Worm (Caenorhabditis elegans) whole organism, young adult: ENCODE data around the gene sna-3.

Experiments used
- B0035.1 ChIP-seq: sonication (generic microtip); optimal IDR thresholded peaks from 2 replicates; lab custom pipeline; 2016; ENCODE audit warnings: missing genetic modification characterization, mild to moderate bottlenecking, missing compliant biosample characterization, missing genotype, missing genetic modification reagents
- B0336.3 ChIP-seq: fragments of 200-800 bp; sonication (Bioruptor generic); IDR thresholded peaks from 2 replicates; pipeline ENCODE4 v1.3.6; 2022; ENCODE audit warnings: missing genetic modification characterization, missing compliant biosample characterization
- C06A6.2 ChIP-seq: fragments of 200-800 bp; sonication (Bioruptor generic); conservative IDR thresholded peaks from 2 replicates; pipeline ENCODE4 v1.3.6; 2022; ENCODE audit warnings: missing genetic modification characterization, missing compliant biosample characterization
- C17E4.6 ChIP-seq: fragments of 200-800 bp; sonication (Bioruptor generic); IDR thresholded peaks from 2 replicates; pipeline ENCODE4 v1.3.6; 2022; ENCODE audit warnings: missing genetic modification reagents, missing genetic modification characterization, missing compliant biosample characterization
- D2030.7 ChIP-seq: fragments of 200-800 bp; sonication (Bioruptor generic); IDR thresholded peaks from 2 replicates; pipeline ENCODE4 v1.3.6; 2022; ENCODE audit warnings: missing genetic modification reagents, missing genetic modification characterization, missing compliant biosample characterization
- F10E7.11 ChIP-seq: sonication (generic microtip); optimal IDR thresholded peaks from 2 replicates; lab custom pipeline; 2017; ENCODE audit warnings: mild to moderate bottlenecking, missing genetic modification characterization, moderate library complexity, missing compliant biosample characterization
- F39B2.1 ChIP-seq: fragments of 200-800 bp; sonication (Bioruptor generic); IDR thresholded peaks from 2 replicates; pipeline ENCODE4 v1.3.6; 2022; ENCODE audit warnings: missing genetic modification reagents, missing genetic modification characterization, missing compliant biosample characterization
- K11D2.4 ChIP-seq: fragments of 200-800 bp; sonication (Bioruptor generic); IDR thresholded peaks from 2 replicates; pipeline ENCODE4 v1.3.6; 2022; ENCODE audit warnings: missing genetic modification reagents, missing genetic modification characterization, missing compliant biosample characterization
- Y53G8AR.9 ChIP-seq: fragments of 200-800 bp; sonication (Bioruptor generic); conservative IDR thresholded peaks from 2 replicates; pipeline ENCODE4 v1.3.6; 2022; ENCODE audit warnings: missing genetic modification reagents, missing genetic modification characterization, missing compliant biosample characterization
- Y95B8A.8 ChIP-seq: fragments of 200-800 bp; sonication (Bioruptor generic); IDR thresholded peaks from 2 replicates; pipeline ENCODE4 v1.3.6; 2022; ENCODE audit warnings: missing genetic modification reagents, missing genetic modification characterization, missing compliant biosample characterization
- ZK185.1 ChIP-seq: sonication (generic microtip); optimal IDR thresholded peaks from 2 replicates; lab custom pipeline; 2016; ENCODE audit warnings: mild to moderate bottlenecking, missing genetic modification characterization, missing compliant biosample characterization; ENCODE audit not compliant: poor library complexity, severe bottlenecking
- akir-1 ChIP-seq: fragments of 200-800 bp; sonication (Bioruptor generic); optimal IDR thresholded peaks from 2 replicates; lab custom pipeline; 2018; ENCODE audit warnings: mild to moderate bottlenecking, missing genetic modification characterization, moderate library complexity, missing compliant biosample characterization
- athp-1 ChIP-seq: sonication (generic microtip); optimal IDR thresholded peaks from 2 replicates; lab custom pipeline; 2017; ENCODE audit warnings: mild to moderate bottlenecking, missing genetic modification characterization, missing compliant biosample characterization
- attf-6 ChIP-seq: fragments of 200-800 bp; sonication (Bioruptor generic); IDR thresholded peaks from 2 replicates; pipeline ENCODE4 v1.3.6; 2022; ENCODE audit warnings: missing genetic modification reagents, missing genetic modification characterization, missing compliant biosample characterization
- ccch-3 ChIP-seq: fragments of 200-800 bp; sonication (Bioruptor generic); optimal IDR thresholded peaks from 2 replicates; lab custom pipeline; 2018; ENCODE audit warnings: mild to moderate bottlenecking, missing genetic modification characterization, missing compliant biosample characterization
- cebp-1 ChIP-seq, 2 experiments: fragments of 200-800 bp in 1 of 2; sonication (Bioruptor generic) in 1 of 2; sonication (generic microtip) in 1 of 2; IDR thresholded peaks in 1 of 2; optimal IDR thresholded peaks in 1 of 2; 2 replicates each; pipeline versions ENCODE4 v1.3.6 to Lab custom; 2017 to 2022; ENCODE audit warnings: missing compliant biosample characterization in 2 of 2, missing genetic modification characterization in 2 of 2, mild to moderate bottlenecking in 1 of 2, missing genetic modification reagents in 1 of 2, moderate library complexity in 1 of 2
- ceh-58 ChIP-seq: fragments of 200-800 bp; sonication (Bioruptor generic); IDR thresholded peaks from 2 replicates; pipeline ENCODE4 v1.3.6; 2022; ENCODE audit warnings: missing genetic modification characterization, missing compliant biosample characterization
- ceh-79 ChIP-seq: sonication (generic microtip); optimal IDR thresholded peaks from 2 replicates; lab custom pipeline; 2017; ENCODE audit warnings: mild to moderate bottlenecking, missing genetic modification characterization, missing compliant biosample characterization
- dpff-1 ChIP-seq: sonication (generic microtip); optimal IDR thresholded peaks from 2 replicates; lab custom pipeline; 2017; ENCODE audit warnings: mild to moderate bottlenecking, missing genetic modification characterization, missing compliant biosample characterization
- efl-1 ChIP-seq: fragments of 150-350 bp; optimal IDR thresholded peaks from 2 replicates; lab custom pipeline; 2014; ENCODE audit warnings: missing biosample characterization, missing genetic modification reagents, missing genetic modification characterization
- egl-44 ChIP-seq: fragments of 200-800 bp; sonication (Bioruptor generic); IDR thresholded peaks from 2 replicates; pipeline ENCODE4 v1.3.6; 2022; ENCODE audit warnings: missing genetic modification reagents, missing genetic modification characterization, missing compliant biosample characterization
- egrh-3 ChIP-seq: fragments of 200-800 bp; sonication (Bioruptor generic); IDR thresholded peaks from 2 replicates; pipeline ENCODE4 v1.3.6; 2022; ENCODE audit warnings: missing genetic modification reagents, missing genetic modification characterization, missing compliant biosample characterization
- him-1 ChIP-seq: sonication (generic microtip); optimal IDR thresholded peaks from 2 replicates; lab custom pipeline; 2016; ENCODE audit warnings: missing genotype, missing genetic modification reagents, missing genetic modification characterization, missing compliant biosample characterization
- let-526 ChIP-seq: fragments of 200-800 bp; sonication (Bioruptor generic); IDR thresholded peaks from 2 replicates; pipeline ENCODE4 v1.3.6; 2022; ENCODE audit warnings: missing genetic modification reagents, missing genetic modification characterization, missing compliant biosample characterization
- lin-26 ChIP-seq: fragments of 200-800 bp; sonication (Bioruptor generic); IDR thresholded peaks from 2 replicates; pipeline ENCODE4 v1.3.6; 2022; ENCODE audit warnings: missing genetic modification reagents, missing genetic modification characterization, missing compliant biosample characterization
- lin-40 ChIP-seq: sonication (generic microtip); optimal IDR thresholded peaks from 2 replicates; lab custom pipeline; 2016; ENCODE audit warnings: missing genetic modification characterization, mild to moderate bottlenecking, missing compliant biosample characterization, missing genotype, missing genetic modification reagents
- lsl-1 ChIP-seq: fragments of 200-800 bp; sonication (Bioruptor generic); optimal IDR thresholded peaks from 2 replicates; lab custom pipeline; 2018; ENCODE audit warnings: mild to moderate bottlenecking, missing genetic modification characterization, moderate library complexity, missing compliant biosample characterization
- madf-6 ChIP-seq: fragments of 200-800 bp; sonication (Bioruptor generic); IDR thresholded peaks from 2 replicates; pipeline ENCODE4 v1.3.6; 2022; ENCODE audit warnings: missing genetic modification reagents, missing genetic modification characterization, missing compliant biosample characterization
- mcd-1 ChIP-seq: fragments of 200-800 bp; sonication (Bioruptor generic); IDR thresholded peaks from 2 replicates; pipeline ENCODE4 v1.3.6; 2022; ENCODE audit warnings: missing genetic modification reagents, missing genetic modification characterization, missing compliant biosample characterization
- mel-28 ChIP-seq: sonication (generic microtip); optimal IDR thresholded peaks from 2 replicates; lab custom pipeline; 2016; ENCODE audit warnings: borderline replicate concordance, mild to moderate bottlenecking, missing genetic modification characterization, missing compliant biosample characterization
- nfyb-1 ChIP-seq: fragments of 200-800 bp; sonication (Bioruptor generic); IDR thresholded peaks from 2 replicates; pipeline ENCODE4 v1.3.6; 2022; ENCODE audit warnings: missing genetic modification reagents, missing genetic modification characterization, missing compliant biosample characterization
- nhr-179 ChIP-seq: sonication (generic microtip); optimal IDR thresholded peaks from 2 replicates; lab custom pipeline; 2016; ENCODE audit warnings: mild to moderate bottlenecking, missing genetic modification characterization, missing compliant biosample characterization
- nhr-27 ChIP-seq: fragments of 200-800 bp; sonication (Bioruptor generic); optimal IDR thresholded peaks from 2 replicates; lab custom pipeline; 2018; ENCODE audit warnings: mild to moderate bottlenecking, missing genetic modification characterization, moderate library complexity, missing compliant biosample characterization
- nhr-80 ChIP-seq: sonication (generic microtip); optimal IDR thresholded peaks from 2 replicates; lab custom pipeline; 2016; ENCODE audit warnings: missing genetic modification characterization, missing compliant biosample characterization
- nhr-90 ChIP-seq: sonication (generic microtip); optimal IDR thresholded peaks from 2 replicates; lab custom pipeline; 2016; ENCODE audit warnings: missing genotype, mild to moderate bottlenecking, missing genetic modification characterization, missing compliant biosample characterization
- pbrm-1 ChIP-seq: fragments of 200-800 bp; sonication (Bioruptor generic); IDR thresholded peaks from 2 replicates; pipeline ENCODE4 v1.3.6; 2022; ENCODE audit warnings: missing genetic modification reagents, missing genetic modification characterization, missing compliant biosample characterization
- rec-8 ChIP-seq, 2 experiments: sonication (generic microtip); optimal IDR thresholded peaks; 2 replicates each; lab custom pipeline; 2016; ENCODE audit warnings: mild to moderate bottlenecking in 2 of 2, missing genetic modification characterization in 2 of 2, missing genetic modification reagents in 2 of 2, missing genotype in 2 of 2, missing biosample characterization in 1 of 2, missing compliant biosample characterization in 1 of 2, moderate library complexity in 1 of 2
- snpc-1.1 ChIP-seq: sonication (generic microtip); optimal IDR thresholded peaks from 2 replicates; lab custom pipeline; 2017; ENCODE audit warnings: missing genetic modification characterization, mild to moderate bottlenecking, missing compliant biosample characterization, antibody characterized with exemption, moderate library complexity, missing genotype, missing genetic modification reagents; ENCODE audit not compliant: insufficient read depth
- snpc-1.3 ChIP-seq: sonication (generic microtip); optimal IDR thresholded peaks from 2 replicates; lab custom pipeline; 2017; ENCODE audit warnings: missing genetic modification characterization, mild to moderate bottlenecking, missing compliant biosample characterization, antibody characterized with exemption, moderate library complexity, missing genotype, missing genetic modification reagents; ENCODE audit not compliant: insufficient read depth
- somi-1 ChIP-seq: fragments of 200-800 bp; sonication (Bioruptor generic); optimal IDR thresholded peaks from 2 replicates; lab custom pipeline; 2018; ENCODE audit warnings: mild to moderate bottlenecking, missing genetic modification characterization, missing compliant biosample characterization
- sptf-2 ChIP-seq: fragments of 200-800 bp; sonication (Bioruptor generic); optimal IDR thresholded peaks from 2 replicates; lab custom pipeline; 2018; ENCODE audit warnings: mild to moderate bottlenecking, missing genetic modification characterization, missing compliant biosample characterization
- tbp1 ChIP-seq: fragments of 200-800 bp; sonication (Bioruptor generic); optimal IDR thresholded peaks from 2 replicates; lab custom pipeline; 2018; ENCODE audit warnings: mild to moderate bottlenecking, missing genetic modification characterization, missing compliant biosample characterization
- tlf-1 ChIP-seq: fragments of 200-800 bp; sonication (Bioruptor generic); optimal IDR thresholded peaks from 2 replicates; lab custom pipeline; 2018; ENCODE audit warnings: mild to moderate bottlenecking, missing genetic modification characterization, missing compliant biosample characterization
- unc-62 ChIP-seq: fragments of 150-350 bp; optimal IDR thresholded peaks from 2 replicates; lab custom pipeline; 2014; ENCODE audit warnings: missing biosample characterization, missing genetic modification reagents, missing genetic modification characterization
- zim-3 ChIP-seq: sonication (generic microtip); optimal IDR thresholded peaks from 2 replicates; lab custom pipeline; 2017; ENCODE audit warnings: mild to moderate bottlenecking, missing genetic modification characterization, moderate library complexity, missing compliant biosample characterization
- ztf-22 ChIP-seq: fragments of 200-800 bp; sonication (Bioruptor generic); optimal IDR thresholded peaks from 2 replicates; lab custom pipeline; 2018; ENCODE audit warnings: mild to moderate bottlenecking, missing genetic modification characterization, moderate library complexity, missing compliant biosample characterization
- ztf-28 ChIP-seq: fragments of 200-800 bp; sonication (Bioruptor generic); IDR thresholded peaks from 2 replicates; pipeline ENCODE4 v1.3.6; 2022; ENCODE audit warnings: missing genetic modification reagents, missing genetic modification characterization, missing compliant biosample characterization

sna-3 gene

ce11 chrIII:6173020-6173597, 32.9 kb downstream of the sna-3 start, which contains the start of the genes abcf-3 and F42A10.5 (continued):
- TF ChIP-seq lin-40 (tag; lab: Kevin White, UChicago) (peak; percentile 52), D2030.7 (GFP tag; lab: Robert Waterston, UW) (peak; percentile 41; the same call in 1 of the 2 replicates), sptf-2 (GFP tag; lab: Kevin White, UChicago) (no peak), ztf-28 (GFP tag; lab: Robert Waterston, UW) (no peak), mcd-1 (GFP tag; lab: Robert Waterston, UW) (peak; percentile 66), ceh-58 (no peak), athp-1 (tag; lab: Kevin White, UChicago) (no peak), egl-44 (GFP tag; lab: Robert Waterston, UW) (no peak), tbp1 (GFP tag; lab: Kevin White, UChicago) (peak; percentile 23), somi-1 (GFP tag; lab: Kevin White, UChicago) (no peak), pbrm-1 (GFP tag; lab: Robert Waterston, UW) (peak; percentile 41; the same call in 1 of the 2 replicates), ccch-3 (GFP tag; lab: Kevin White, UChicago) (no peak), C06A6.2 (GFP tag; lab: Robert Waterston, UW) (no peak), nhr-90 (tag; lab: Kevin White, UChicago) (no peak), rec-8 (tag; optimal IDR thresholded peaks at IDR 0.05; lab: Kevin White, UChicago) (no peak), B0336.3 (no peak), let-526 (GFP tag; lab: Robert Waterston, UW) (no peak), nhr-179 (no peak), nhr-80 (peak; percentile 41), him-1 (tag; lab: Kevin White, UChicago) (no peak), akir-1 (GFP tag; lab: Kevin White, UChicago) (no peak), madf-6 (GFP tag; lab: Robert Waterston, UW) (peak; percentile 55; the same call in 1 of the 2 replicates), K11D2.4 (no peak), B0035.1 (tag; lab: Kevin White, UChicago) (no peak), snpc-1.3 (tag; lab: Kevin White, UChicago) (peak; percentile 67), lin-26 (GFP tag; lab: Robert Waterston, UW) (no peak), ceh-79 (tag; lab: Kevin White, UChicago) (no peak), efl-1 (peak; percentile 23), snpc-1.1 (no peak), F39B2.1 (no peak), zim-3 (tag; lab: Kevin White, UChicago) (no peak), Y53G8AR.9 (GFP tag; lab: Robert Waterston, UW) (0 out of 2 replicates have a peak, but pooled peaks have one; percentile 58), nfyb-1 (0 out of 2 replicates have a peak, but pooled peaks have one; percentile 40), nhr-27 (no peak), Y95B8A.8 (GFP tag; lab: Robert Waterston, UW) (no peak), lsl-1 (GFP tag; lab: Kevin White, UChicago) (peak; percentile 47), C17E4.6 (GFP tag; lab: Robert Waterston, UW) (no peak), ztf-22 (GFP tag; lab: Kevin White, UChicago) (no peak), ZK185.1 (tag; lab: Kevin White, UChicago) (no peak), cebp-1 (GFP tag; IDR thresholded peaks at IDR 0.05; lab: Robert Waterston, UW) (no peak), cebp-1 (tag; optimal IDR thresholded peaks at IDR 0.05; lab: Kevin White, UChicago) (peak; percentile 93), tlf-1 (GFP tag; lab: Kevin White, UChicago) (peak; percentile 26), dpff-1 (tag; lab: Kevin White, UChicago) (no peak), egrh-3 (GFP tag; lab: Robert Waterston, UW) (no peak), F10E7.11 (no peak), unc-62 (no peak), mel-28 (no peak), attf-6 (GFP tag; lab: Robert Waterston, UW) (no peak)
